Fruit fly (Drosophila melanogaster): Measurements from ENCODE around the gene CG13458.

CG13458 gene

dm6 chr3L:15158330-15159114, 45.2 kb downstream of the CG13458 start, which contains the start of the genes Msh6 and Prp31 (continued):
- TF ChIP-seq Deaf1 (tag; optimal IDR thresholded peaks at IDR 0.05) (no peak), cato (GFP tag; optimal IDR thresholded peaks at IDR 0.05; ENCODE audit: borderline replicate concordance) (peak; percentile 59), CG4424 (GFP tag; optimal IDR thresholded peaks at IDR 0.05) (peak; percentile 74), CG15479 (GFP tag; optimal IDR thresholded peaks at IDR 0.05) (no peak), CG14965 (GFP tag; optimal IDR thresholded peaks at IDR 0.05; ENCODE audit: borderline replicate concordance) (no peak), Xbp1 (GFP tag; optimal IDR thresholded peaks at IDR 0.05) (peak; percentile 80), dmrt99B (tag; optimal IDR thresholded peaks at IDR 0.05) (no peak), otp (GFP tag; IDR thresholded peaks at IDR 0.05) (no peak), slbo (GFP tag; IDR thresholded peaks at IDR 0.05) (peak; percentile 79), Sin3A (optimal IDR thresholded peaks at IDR 0.05) (no peak), tna (GFP tag; IDR thresholded peaks at IDR 0.05; ENCODE audit: partially characterized antibody) (no peak), Ets65A (GFP tag) (peak; percentile 80), phol (tag; optimal IDR thresholded peaks at IDR 0.05) (peak; percentile 87), salm (tag; optimal IDR thresholded peaks at IDR 0.05) (no peak), odd (GFP tag; optimal IDR thresholded peaks at IDR 0.05) (no peak), CG6272 (GFP tag; IDR thresholded peaks at IDR 0.05) (peak; percentile 26; the same call in 1 of the 2 replicates), Hr78 (GFP tag; optimal IDR thresholded peaks at IDR 0.05) (no peak), CG8944 (GFP tag; optimal IDR thresholded peaks at IDR 0.05) (peak; percentile 68), CG4707 (GFP tag; optimal IDR thresholded peaks at IDR 0.05) (no peak), CG17568 (GFP tag; optimal IDR thresholded peaks at IDR 0.05) (no peak), NK7.1 (GFP tag; optimal IDR thresholded peaks at IDR 0.05) (no peak), Jarid2 (GFP tag; optimal IDR thresholded peaks at IDR 0.05) (no peak), CG15601 (tag; optimal IDR thresholded peaks at IDR 0.05) (peak; percentile 44), CG9797 (GFP tag; optimal IDR thresholded peaks at IDR 0.05) (peak; percentile 31), Bdp1 (GFP tag; optimal IDR thresholded peaks at IDR 0.05) (no peak), pnt (GFP tag; optimal IDR thresholded peaks at IDR 0.05) (peak; percentile 39), CG17361 (GFP tag; IDR thresholded peaks at IDR 0.05) (peak; percentile 82), CG4282 (GFP tag; optimal IDR thresholded peaks at IDR 0.05) (no peak), CG32532 (GFP tag; IDR thresholded peaks at IDR 0.05) (peak; percentile 54), CG13123 (GFP tag; optimal IDR thresholded peaks at IDR 0.05) (no peak), Doc3 (GFP tag; IDR thresholded peaks at IDR 0.05; ENCODE audit: partially characterized antibody) (no peak), Camta (GFP tag; optimal IDR thresholded peaks at IDR 0.05) (peak; percentile 75), Mrtf (GFP tag; IDR thresholded peaks at IDR 0.05) (0 out of 3 replicates have a peak, but pooled peaks have one; percentile 20), CG2678 (tag; optimal IDR thresholded peaks at IDR 0.05) (peak; percentile 84), ftz-f1 (GFP tag; optimal IDR thresholded peaks at IDR 0.05) (no peak), CG12744 (GFP tag; optimal IDR thresholded peaks at IDR 0.05) (peak; percentile 37), pan (optimal IDR thresholded peaks at IDR 0.05) (no peak), pan (GFP tag; optimal IDR thresholded peaks at IDR 0.05 in 1 of 2, IDR thresholded peaks at IDR 0.05 in 1 of 2) (peak in 1 of 2 experiments; percentile 38), CHES-1-like (GFP tag; optimal IDR thresholded peaks at IDR 0.05) (peak; percentile 26), CG15514 (GFP tag; optimal IDR thresholded peaks at IDR 0.05) (peak; percentile 14), corto (GFP tag; optimal IDR thresholded peaks at IDR 0.05) (no peak), pb (GFP tag; optimal IDR thresholded peaks at IDR 0.05) (no peak), ato (GFP tag; IDR thresholded peaks at IDR 0.05; ENCODE audit: partially characterized antibody) (no peak), E2f1 (GFP tag; IDR thresholded peaks at IDR 0.05) (peak; percentile 29; the same call in 1 of the 2 replicates), CG11085 (GFP tag; IDR thresholded peaks at IDR 0.05) (no peak), Neu2 (GFP tag; optimal IDR thresholded peaks at IDR 0.05; ENCODE audit: borderline replicate concordance) (no peak), tup (GFP tag; optimal IDR thresholded peaks at IDR 0.05) (no peak), seq (GFP tag; IDR thresholded peaks at IDR 0.05) (0 out of 2 replicates have a peak, but pooled peaks have one; percentile 33), Rfx (GFP tag; IDR thresholded peaks at IDR 0.05) (peak; percentile 68)

All from whole organism, embryonic.